Fruit fly (Drosophila melanogaster): ENCODE data around the gene CG5281.

CG5281 gene

dm6 chr3R:11460502-11461358 is 25.1 kb downstream of the CG5281 start, which contains the start of gene PGRP-LB (continued):
- TF ChIP-seq Med (GFP tag): peak; percentile 41
- no peak for TF ChIP-seq CG10462 (GFP tag; optimal IDR thresholded peaks at IDR 0.05)
- no peak for TF ChIP-seq CG32532 (GFP tag; IDR thresholded peaks at IDR 0.05)
- TF ChIP-seq grau (tag; optimal IDR thresholded peaks at IDR 0.05): peak; percentile 38
- no peak for TF ChIP-seq CrebB (tag; optimal IDR thresholded peaks at IDR 0.05)
- TF ChIP-seq Myb (GFP tag; optimal IDR thresholded peaks at IDR 0.05): peak; percentile 16
- peak; percentile 25 for TF ChIP-seq Dip3 (GFP tag; optimal IDR thresholded peaks at IDR 0.05)
- peak; percentile 75 for TF ChIP-seq CG2120 (GFP tag; optimal IDR thresholded peaks at IDR 0.05)
- TF ChIP-seq Doc2 (GFP tag; IDR thresholded peaks at IDR 0.05): no peak
- TF ChIP-seq fu2 (GFP tag; optimal IDR thresholded peaks at IDR 0.05): peak; percentile 12
- TF ChIP-seq Pdp1 (GFP tag; optimal IDR thresholded peaks at IDR 0.05): peak in 1 of 2 experiments; percentile 49
- no peak for TF ChIP-seq aop (GFP tag; IDR thresholded peaks at IDR 0.05)
- TF ChIP-seq vnd (GFP tag; IDR thresholded peaks at IDR 0.05; ENCODE audit: partially characterized antibody): no peak
- no peak for TF ChIP-seq onecut (GFP tag; IDR thresholded peaks at IDR 0.05)
- no peak for TF ChIP-seq CG4707 (GFP tag; optimal IDR thresholded peaks at IDR 0.05)
- TF ChIP-seq CG9876 (GFP tag; optimal IDR thresholded peaks at IDR 0.05): no peak
- no peak for TF ChIP-seq CTCF (GFP tag; optimal IDR thresholded peaks at IDR 0.05)
- peak; percentile 12 for TF ChIP-seq Oli (tag; optimal IDR thresholded peaks at IDR 0.05)
- TF ChIP-seq salm (tag; optimal IDR thresholded peaks at IDR 0.05): no peak
- peak; percentile 56 for TF ChIP-seq GATAe (GFP tag; conservative IDR thresholded peaks at IDR 0.05)
- no peak for TF ChIP-seq gsb (GFP tag; IDR thresholded peaks at IDR 0.05)
- peak in 1 of 2 experiments; percentile 15 for TF ChIP-seq Hr51 (GFP tag; optimal IDR thresholded peaks at IDR 0.05)
- TF ChIP-seq sc (optimal IDR thresholded peaks at IDR 0.05): no peak
- TF ChIP-seq sc (GFP tag; optimal IDR thresholded peaks at IDR 0.05): no peak
- TF ChIP-seq crol (GFP tag; IDR thresholded peaks at IDR 0.05): peak; percentile 95
- TF ChIP-seq sens (GFP tag): peak; percentile 55
- peak; percentile 51; the same call in 1 of the 2 replicates for TF ChIP-seq Rfx (GFP tag; IDR thresholded peaks at IDR 0.05)
- peak; percentile 30 for TF ChIP-seq Hey (tag; optimal IDR thresholded peaks at IDR 0.05)
- no peak for TF ChIP-seq CG4820 (GFP tag; optimal IDR thresholded peaks at IDR 0.05)
- TF ChIP-seq CG33557 (GFP tag; optimal IDR thresholded peaks at IDR 0.05): no peak
- TF ChIP-seq tio (GFP tag; optimal IDR thresholded peaks at IDR 0.05): peak; percentile 9
- TF ChIP-seq twi (tag; optimal IDR thresholded peaks at IDR 0.05): no peak
- TF ChIP-seq CG8290 (GFP tag; optimal IDR thresholded peaks at IDR 0.05): no peak
- peak in 1 of 2 experiments; percentile 36 for TF ChIP-seq CG8290 (tag; optimal IDR thresholded peaks at IDR 0.05)
- TF ChIP-seq HHEX (GFP tag; optimal IDR thresholded peaks at IDR 0.05): no peak
- 0 out of 3 replicates have a peak, but pooled peaks have one; percentile 33 for TF ChIP-seq CG11093 (GFP tag; IDR thresholded peaks at IDR 0.05)
- no peak for TF ChIP-seq B-H1 (GFP tag; IDR thresholded peaks at IDR 0.05)
- no peak for TF ChIP-seq Ravus (GFP tag; IDR thresholded peaks at IDR 0.05)
- no peak for TF ChIP-seq scrt (GFP tag; optimal IDR thresholded peaks at IDR 0.05)
- TF ChIP-seq Opbp (GFP tag; IDR thresholded peaks at IDR 0.05; ENCODE audit: partially characterized antibody): no peak
- TF ChIP-seq CG1529 (GFP tag; optimal IDR thresholded peaks at IDR 0.05): no peak
- TF ChIP-seq BtbVII (GFP tag; optimal IDR thresholded peaks at IDR 0.05): no peak
- no peak for TF ChIP-seq CG6654 (GFP tag; optimal IDR thresholded peaks at IDR 0.05)
- TF ChIP-seq Meics (GFP tag; optimal IDR thresholded peaks at IDR 0.05): peak; percentile 56
- TF ChIP-seq CG9727 (GFP tag; optimal IDR thresholded peaks at IDR 0.05): peak; percentile 27
- TF ChIP-seq hb (GFP tag; IDR thresholded peaks at IDR 0.05; ENCODE audit: partially characterized antibody): no peak
- no peak for TF ChIP-seq Atf6 (GFP tag; IDR thresholded peaks at IDR 0.05)
- peak; percentile 14 for TF ChIP-seq CG10543 (GFP tag; optimal IDR thresholded peaks at IDR 0.05)

All from whole organism, embryonic.